Worm (Caenorhabditis elegans) whole organism, midembryonic: ENCODE measurements around the gene del-5.

Source experiments
- T22C8.4 ChIP-seq: fragments of 200-800 bp; sonication (Bioruptor generic); IDR thresholded peaks from 2 replicates; pipeline ENCODE4 v1.3.6; 2022; ENCODE audit warnings: missing genetic modification characterization, missing compliant biosample characterization
- cog-1 ChIP-seq: sonication (generic microtip); optimal IDR thresholded peaks from 2 replicates; lab custom pipeline; 2016; ENCODE audit warnings: missing genetic modification characterization, missing compliant biosample characterization
- flt-1 ChIP-seq: fragments of 200-800 bp; sonication (Bioruptor generic); IDR thresholded peaks from 2 replicates; pipeline ENCODE4 v1.3.6; 2022; ENCODE audit warnings: missing genetic modification characterization, missing compliant biosample characterization
- klf-2 ChIP-seq: fragments of 200-800 bp; sonication (Bioruptor generic); conservative IDR thresholded peaks from 2 replicates; pipeline ENCODE4 v1.3.6; 2022; ENCODE audit warnings: missing genetic modification reagents, missing genetic modification characterization, missing compliant biosample characterization
- med-1 ChIP-seq: sonication (generic microtip); optimal IDR thresholded peaks from 2 replicates; lab custom pipeline; 2017; ENCODE audit warnings: missing genetic modification characterization, mild to moderate bottlenecking, missing compliant biosample characterization, antibody characterized with exemption, missing genetic modification reagents; ENCODE audit not compliant: insufficient read depth
- ref-1 ChIP-seq: fragments of 200-800 bp; sonication (Bioruptor generic); conservative IDR thresholded peaks from 2 replicates; pipeline ENCODE4 v1.3.6; 2022; ENCODE audit warnings: missing genetic modification reagents, missing genetic modification characterization, missing compliant biosample characterization
- tab-1 ChIP-seq: fragments of 200-800 bp; sonication (Bioruptor generic); IDR thresholded peaks from 2 replicates; pipeline ENCODE4 v1.3.6; 2022; ENCODE audit warnings: missing genetic modification characterization, missing compliant biosample characterization
- ztf-23 ChIP-seq: fragments of 200-800 bp; sonication (Bioruptor generic); IDR thresholded peaks from 2 replicates; pipeline ENCODE4 v1.3.6; 2022; ENCODE audit warnings: missing genetic modification reagents, missing genetic modification characterization, missing compliant biosample characterization
- ztf-29 ChIP-seq: fragments of 200-800 bp; sonication (Bioruptor generic); IDR thresholded peaks from 2 replicates; pipeline ENCODE4 v1.3.6; 2022; ENCODE audit warnings: missing genetic modification reagents, missing genetic modification characterization, missing compliant biosample characterization

DNA sequence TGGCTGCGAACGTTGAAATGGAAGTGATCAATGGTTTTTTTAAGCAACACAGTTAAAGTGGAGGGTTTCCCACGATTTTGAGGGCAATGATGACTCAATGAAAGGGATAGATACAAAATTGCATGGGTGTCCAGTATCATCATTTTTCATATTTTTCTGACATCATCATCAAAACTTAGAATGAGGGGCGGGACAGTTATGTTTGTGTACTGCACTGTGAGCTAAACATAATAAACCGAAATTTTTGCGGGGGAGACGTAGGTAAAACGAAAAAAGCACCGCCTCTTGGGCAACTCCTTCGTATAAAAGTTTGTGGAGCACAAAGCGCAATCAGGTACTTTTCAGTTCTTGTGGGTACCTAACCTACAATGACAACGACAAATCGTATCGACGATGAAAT is 45.6 kb upstream of the del-5 start, which contains the start of gene C09F12.2:
- TF ChIP-seq T22C8.4 (GFP tag; lab: Robert Waterston, UW) = no peak
- TF ChIP-seq flt-1 (GFP tag; lab: Robert Waterston, UW) = no peak
- TF ChIP-seq ref-1 (GFP tag; lab: Robert Waterston, UW) = no peak
- TF ChIP-seq ztf-23 (GFP tag; lab: Robert Waterston, UW) = no peak
- TF ChIP-seq tab-1 (GFP tag; lab: Robert Waterston, UW) = no peak
- no peak for TF ChIP-seq cog-1 (tag; lab: Kevin White, UChicago)
- no peak for TF ChIP-seq med-1 (GFP tag; lab: Kevin White, UChicago)
- TF ChIP-seq ztf-29 (GFP tag; lab: Robert Waterston, UW) = no peak
- TF ChIP-seq klf-2 (GFP tag; lab: Robert Waterston, UW) = no peak
